Fruit fly (Drosophila melanogaster) whole organism, pupa: ENCODE measurements around the gene dpr16.
A peak's percentile ranks its signal among the peaks of the same experiment; 100 is the strongest.

Experiments used
- CG10348 ChIP-seq: fragments of 200-800 bp; sonication (Bioruptor generic); IDR thresholded peaks from 2 replicates; pipeline ENCODE4 v1.3.6; 2022; ENCODE audit warnings: missing biosample characterization, missing genetic modification characterization
- CG12605 ChIP-seq: fragments of 200-800 bp; sonication (Bioruptor generic); IDR thresholded peaks from 2 replicates; pipeline ENCODE4 v1.3.6; 2022; ENCODE audit warnings: missing biosample characterization, missing genetic modification characterization
- CG13204 ChIP-seq: fragments of 200-800 bp; sonication (Bioruptor generic); optimal IDR thresholded peaks from 2 replicates; lab custom pipeline; 2018; ENCODE audit warnings: missing biosample characterization, mild to moderate bottlenecking, missing genetic modification characterization, moderate library complexity
- CG14655 ChIP-seq: fragments of 200-800 bp; sonication (Bioruptor generic); optimal IDR thresholded peaks from 3 replicates; lab custom pipeline; 2017; ENCODE audit warnings: mild to moderate bottlenecking, missing biosample characterization, missing genetic modification reagents, missing genetic modification characterization
- CG15710 ChIP-seq: fragments of 200-800 bp; sonication (Bioruptor generic); optimal IDR thresholded peaks from 2 replicates; lab custom pipeline; 2018; ENCODE audit warnings: missing biosample characterization, mild to moderate bottlenecking, missing genetic modification characterization, moderate library complexity
- CG17806 ChIP-seq: fragments of 200-800 bp; sonication (Bioruptor generic); optimal IDR thresholded peaks from 2 replicates; lab custom pipeline; 2018; ENCODE audit warnings: missing biosample characterization, mild to moderate bottlenecking, missing genetic modification characterization, moderate library complexity
- CG32121 ChIP-seq: fragments of 200-800 bp; sonication (Bioruptor generic); IDR thresholded peaks from 2 replicates; pipeline ENCODE4 v1.3.6; 2022; ENCODE audit warnings: missing biosample characterization, missing genetic modification characterization
- CG34367 ChIP-seq: fragments of 200-800 bp; sonication (Bioruptor generic); optimal IDR thresholded peaks from 2 replicates; lab custom pipeline; 2018; ENCODE audit warnings: missing biosample characterization, mild to moderate bottlenecking, missing genetic modification characterization
- CG4496 ChIP-seq: fragments of 200-800 bp; sonication (Bioruptor generic); IDR thresholded peaks from 3 replicates; pipeline ENCODE4 v1.3.6; 2022; ENCODE audit warnings: missing biosample characterization, missing genetic modification characterization
- CG8159 ChIP-seq: fragments of 200-800 bp; sonication (Bioruptor generic); optimal IDR thresholded peaks from 3 replicates; lab custom pipeline; 2018; ENCODE audit warnings: missing biosample characterization, mild to moderate bottlenecking, missing genetic modification characterization, moderate library complexity
- CG8301 ChIP-seq: fragments of 200-800 bp; sonication (Bioruptor generic); optimal IDR thresholded peaks from 2 replicates; lab custom pipeline; 2018; ENCODE audit warnings: missing biosample characterization, mild to moderate bottlenecking, missing genetic modification characterization
- CG9948 ChIP-seq: fragments of 200-800 bp; sonication (Bioruptor generic); optimal IDR thresholded peaks from 2 replicates; lab custom pipeline; 2018; ENCODE audit warnings: missing biosample characterization, mild to moderate bottlenecking, missing genetic modification characterization, moderate library complexity
- D1 ChIP-seq: fragments of 200-800 bp; sonication (Bioruptor generic); optimal IDR thresholded peaks from 2 replicates; lab custom pipeline; 2018; ENCODE audit warnings: missing biosample characterization, mild to moderate bottlenecking, missing genetic modification characterization, moderate library complexity
- EcR ChIP-seq: fragments of 200-800 bp; sonication (Bioruptor generic); optimal IDR thresholded peaks from 3 replicates; lab custom pipeline; 2019; ENCODE audit warnings: missing biosample characterization, missing genetic modification characterization, mild to moderate bottlenecking, moderate library complexity, missing genetic modification reagents
- Ets98B ChIP-seq: fragments of 200-800 bp; sonication (Bioruptor generic); IDR thresholded peaks from 2 replicates; pipeline ENCODE4 v1.3.6; 2022; ENCODE audit warnings: missing biosample characterization, missing genetic modification characterization
- Pif1A ChIP-seq: fragments of 200-800 bp; sonication (Bioruptor generic); optimal IDR thresholded peaks from 3 replicates; lab custom pipeline; 2016; ENCODE audit warnings: missing biosample characterization, missing genetic modification characterization
- Pif1B ChIP-seq: fragments of 200-800 bp; sonication (Bioruptor generic); optimal IDR thresholded peaks from 3 replicates; lab custom pipeline; 2016; ENCODE audit warnings: missing biosample characterization, missing genetic modification characterization
- Snoo ChIP-seq: fragments of 200-800 bp; sonication (Bioruptor generic); optimal IDR thresholded peaks from 3 replicates; lab custom pipeline; 2017; ENCODE audit warnings: missing biosample characterization, mild to moderate bottlenecking, missing genetic modification characterization, inconsistent platforms
- fd96Ca ChIP-seq: fragments of 200-800 bp; sonication (Bioruptor generic); IDR thresholded peaks from 3 replicates; pipeline ENCODE4 v1.3.6; 2022; ENCODE audit warnings: missing biosample characterization, missing genetic modification characterization
- gl ChIP-seq: fragments of 200-800 bp; sonication (Bioruptor generic); optimal IDR thresholded peaks from 2 replicates; lab custom pipeline; 2018; ENCODE audit warnings: missing biosample characterization, mild to moderate bottlenecking, missing genetic modification characterization
- rn ChIP-seq: fragments of 200-800 bp; sonication (Bioruptor generic); IDR thresholded peaks from 2 replicates; pipeline ENCODE4 v1.3.6; 2022; ENCODE audit warnings: missing biosample characterization, missing genetic modification characterization

The dpr16 gene

dm6 chr3R:5199581-5199980 is 48.9 kb downstream of the dpr16 start:
- TF ChIP-seq CG4496 (GFP tag; lab: Robert Waterston, UW) (no peak), rn (no peak)
- TF ChIP-seq, all 21 proteins: peak for 0

- TF ChIP-seq gl (tag; lab: Kevin White, UChicago) (no peak), CG8301 (no peak), CG17806 (no peak), CG9948 (tag; lab: Kevin White, UChicago) (no peak), fd96Ca (GFP tag; lab: Robert Waterston, UW) (no peak), EcR (GFP tag; lab: Kevin White, UChicago) (no peak), CG32121 (GFP tag; lab: Robert Waterston, UW) (no peak), CG13204 (GFP tag; lab: Kevin White, UChicago) (no peak), CG14655 (GFP tag; lab: Kevin White, UChicago) (no peak), CG12605 (GFP tag; lab: Robert Waterston, UW) (no peak), Pif1A (GFP tag; lab: Kevin White, UChicago) (no peak), CG8159 (tag; lab: Kevin White, UChicago) (no peak), CG10348 (no peak), CG34367 (tag; lab: Kevin White, UChicago) (no peak)
These were observed 53.1 kb downstream of the dpr16 start for dm6 chr3R:5203796-5204195.

- TF ChIP-seq Pif1A (GFP tag; lab: Kevin White, UChicago) (no peak), EcR (GFP tag; lab: Kevin White, UChicago) (peak; percentile 83), CG13204 (GFP tag; lab: Kevin White, UChicago) (no peak), fd96Ca (GFP tag; lab: Robert Waterston, UW) (no peak; the same call in 2 of the 3 replicates), CG4496 (GFP tag; lab: Robert Waterston, UW) (peak; percentile 55; the same call in 2 of the 3 replicates), CG15710 (tag; lab: Kevin White, UChicago) (no peak), gl (tag; lab: Kevin White, UChicago) (no peak), Snoo (tag; lab: Kevin White, UChicago) (no peak), CG10348 (no peak), CG9948 (tag; lab: Kevin White, UChicago) (no peak), CG8301 (no peak), Pif1B (GFP tag; lab: Kevin White, UChicago) (no peak), rn (no peak), D1 (tag; lab: Kevin White, UChicago) (no peak), CG12605 (GFP tag; lab: Robert Waterston, UW) (no peak), CG14655 (GFP tag; lab: Kevin White, UChicago) (no peak), CG17806 (no peak), Ets98B (GFP tag; lab: Robert Waterston, UW) (peak; percentile 36; the same call in 1 of the 2 replicates), CG34367 (tag; lab: Kevin White, UChicago) (no peak), CG32121 (GFP tag; lab: Robert Waterston, UW) (peak; percentile 25; the same call in 1 of the 2 replicates), CG8159 (tag; lab: Kevin White, UChicago) (no peak)
These were observed 54.8 kb downstream of the dpr16 start for dm6 chr3R:5205319-5206033.

- TF ChIP-seq EcR (GFP tag; lab: Kevin White, UChicago) (peak; percentile 11), CG34367 (tag; lab: Kevin White, UChicago) (no peak)
These were observed 56.8 kb downstream of the dpr16 start for dm6 chr3R:5207277-5208114.

dm6 chr3R:5208115-5208365 is 57.3 kb downstream of the dpr16 start:
- TF ChIP-seq Snoo (tag; lab: Kevin White, UChicago) (no peak), CG13204 (GFP tag; lab: Kevin White, UChicago) (no peak), CG34367 (tag; lab: Kevin White, UChicago) (no peak), CG8159 (tag; lab: Kevin White, UChicago) (no peak), CG8301 (no peak), CG10348 (no peak), rn (no peak), Pif1B (GFP tag; lab: Kevin White, UChicago) (no peak), EcR (GFP tag; lab: Kevin White, UChicago) (no peak), CG14655 (GFP tag; lab: Kevin White, UChicago) (no peak), CG12605 (GFP tag; lab: Robert Waterston, UW) (no peak), D1 (tag; lab: Kevin White, UChicago) (no peak), CG15710 (tag; lab: Kevin White, UChicago) (no peak), gl (tag; lab: Kevin White, UChicago) (no peak), Ets98B (GFP tag; lab: Robert Waterston, UW) (no peak), CG9948 (tag; lab: Kevin White, UChicago) (no peak), Pif1A (GFP tag; lab: Kevin White, UChicago) (no peak), CG4496 (GFP tag; lab: Robert Waterston, UW) (no peak), CG32121 (GFP tag; lab: Robert Waterston, UW) (no peak)
- TF ChIP-seq, all 21 proteins: peak for 0
